Worm (Caenorhabditis elegans) whole organism, midembryonic: ENCODE results near the gene F30H5.5.

Source experiments
- T22C8.4 ChIP-seq: fragments of 200-800 bp; sonication (Bioruptor generic); IDR thresholded peaks from 2 replicates; pipeline ENCODE4 v1.3.6; 2022; ENCODE audit warnings: missing genetic modification characterization, missing compliant biosample characterization
- cog-1 ChIP-seq: sonication (generic microtip); optimal IDR thresholded peaks from 2 replicates; lab custom pipeline; 2016; ENCODE audit warnings: missing genetic modification characterization, missing compliant biosample characterization
- flt-1 ChIP-seq: fragments of 200-800 bp; sonication (Bioruptor generic); IDR thresholded peaks from 2 replicates; pipeline ENCODE4 v1.3.6; 2022; ENCODE audit warnings: missing genetic modification characterization, missing compliant biosample characterization
- klf-2 ChIP-seq: fragments of 200-800 bp; sonication (Bioruptor generic); conservative IDR thresholded peaks from 2 replicates; pipeline ENCODE4 v1.3.6; 2022; ENCODE audit warnings: missing genetic modification reagents, missing genetic modification characterization, missing compliant biosample characterization
- med-1 ChIP-seq: sonication (generic microtip); optimal IDR thresholded peaks from 2 replicates; lab custom pipeline; 2017; ENCODE audit warnings: missing genetic modification characterization, mild to moderate bottlenecking, missing compliant biosample characterization, antibody characterized with exemption, missing genetic modification reagents; ENCODE audit not compliant: insufficient read depth
- ref-1 ChIP-seq: fragments of 200-800 bp; sonication (Bioruptor generic); conservative IDR thresholded peaks from 2 replicates; pipeline ENCODE4 v1.3.6; 2022; ENCODE audit warnings: missing genetic modification reagents, missing genetic modification characterization, missing compliant biosample characterization
- ztf-23 ChIP-seq: fragments of 200-800 bp; sonication (Bioruptor generic); IDR thresholded peaks from 2 replicates; pipeline ENCODE4 v1.3.6; 2022; ENCODE audit warnings: missing genetic modification reagents, missing genetic modification characterization, missing compliant biosample characterization

DNA sequence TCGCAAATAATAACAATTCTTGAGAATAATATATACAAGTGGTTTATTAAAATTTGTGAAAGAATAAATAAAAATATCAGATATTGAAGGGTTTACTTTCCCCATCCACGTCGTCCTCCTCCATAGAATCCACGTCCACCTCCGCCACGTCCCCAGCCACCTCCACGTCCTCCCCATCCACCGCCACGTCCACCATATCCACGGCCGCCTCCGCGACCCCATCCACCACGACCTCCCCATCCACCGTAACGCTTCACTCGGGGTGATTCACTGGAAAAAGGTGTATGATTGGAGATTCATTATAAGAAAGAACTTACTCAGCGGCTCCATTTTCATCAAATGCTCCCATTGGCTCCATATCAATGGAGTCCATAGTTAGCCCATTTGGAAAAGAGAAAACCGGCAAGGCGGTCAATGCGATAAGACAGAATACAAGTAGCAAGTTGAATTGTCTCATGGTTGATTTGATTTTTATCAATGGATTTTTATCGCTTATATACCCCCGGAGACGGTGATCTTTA, 2.4 kb upstream of the F30H5.5 start, which contains the start of gene nlp-32:
- TF ChIP-seq ref-1 (GFP tag; lab: Robert Waterston, UW) = no peak
- no peak for TF ChIP-seq cog-1 (tag; lab: Kevin White, UChicago)
- no peak for TF ChIP-seq ztf-23 (GFP tag; lab: Robert Waterston, UW)
- TF ChIP-seq flt-1 = no peak
- TF ChIP-seq med-1 (GFP tag; lab: Kevin White, UChicago) = no peak
- TF ChIP-seq klf-2 (GFP tag; lab: Robert Waterston, UW) = no peak
- no peak for TF ChIP-seq T22C8.4
